Fruit fly (Drosophila melanogaster) whole organism, prepupa: Measurements from ENCODE around the gene CG7810.

Experiments used
- CG11762 ChIP-seq: fragments of 200-800 bp; sonication (Bioruptor generic); optimal IDR thresholded peaks from 3 replicates; lab custom pipeline; 2016; ENCODE audit warnings: missing biosample characterization, missing genetic modification characterization; ENCODE audit not compliant: insufficient read depth
- CG4318 ChIP-seq: fragments of 200-800 bp; sonication (Bioruptor generic); optimal IDR thresholded peaks from 3 replicates; lab custom pipeline; 2017; ENCODE audit warnings: missing biosample characterization, mild to moderate bottlenecking, missing genetic modification characterization
- CG6163 ChIP-seq: fragments of 200-800 bp; sonication (Bioruptor generic); IDR thresholded peaks from 3 replicates; pipeline ENCODE4 v1.3.6; 2022; ENCODE audit warnings: missing biosample characterization, missing genetic modification characterization
- CG8632 ChIP-seq: fragments of 200-800 bp; sonication (Bioruptor generic); optimal IDR thresholded peaks from 3 replicates; lab custom pipeline; 2016; ENCODE audit warnings: missing biosample characterization, missing genetic modification characterization
- Ets21C ChIP-seq: fragments of 200-800 bp; sonication (Bioruptor generic); optimal IDR thresholded peaks from 3 replicates; lab custom pipeline; 2016; ENCODE audit warnings: missing biosample characterization, missing genetic modification characterization
- Ets96B ChIP-seq: fragments of 200-800 bp; optimal IDR thresholded peaks from 2 replicates; lab custom pipeline; 2019; ENCODE audit warnings: missing biosample characterization, mild to moderate bottlenecking, missing genetic modification characterization, moderate library complexity
- Hr39 ChIP-seq: fragments of 200-800 bp; sonication (Bioruptor generic); optimal IDR thresholded peaks from 2 replicates; lab custom pipeline; 2016; ENCODE audit warnings: missing biosample characterization, missing genetic modification characterization
- Smox ChIP-seq: fragments of 200-800 bp; sonication (Bioruptor generic); optimal IDR thresholded peaks from 3 replicates; lab custom pipeline; 2016; ENCODE audit warnings: missing biosample characterization, missing genetic modification characterization
- Sox14 ChIP-seq: fragments of 200-800 bp; sonication (Bioruptor generic); optimal IDR thresholded peaks from 3 replicates; lab custom pipeline; 2016; ENCODE audit warnings: missing biosample characterization, missing genetic modification characterization
- Sox15 ChIP-seq: fragments of 200-800 bp; sonication (Bioruptor generic); optimal IDR thresholded peaks from 3 replicates; lab custom pipeline; 2016; ENCODE audit warnings: missing biosample characterization, missing genetic modification characterization
- spab ChIP-seq: fragments of 200-800 bp; sonication (Bioruptor generic); optimal IDR thresholded peaks from 2 replicates; lab custom pipeline; 2017; ENCODE audit warnings: missing biosample characterization, mild to moderate bottlenecking, missing genetic modification characterization, missing genetic modification reagents

dm6 chr2L:8294043-8294442 is 17.0 kb downstream of the CG7810 start:
- no peak for TF ChIP-seq Hr39
- TF ChIP-seq CG11762 (GFP tag; lab: Kevin White, UChicago), result no peak
- TF ChIP-seq Smox (GFP tag; lab: Kevin White, UChicago), result no peak
- no peak for TF ChIP-seq CG6163 (GFP tag; lab: Robert Waterston, UW)
- no peak for TF ChIP-seq spab (GFP tag; lab: Kevin White, UChicago)
- TF ChIP-seq Ets96B (tag; lab: Kevin White, UChicago), result no peak
- no peak for TF ChIP-seq Sox14 (GFP tag; lab: Kevin White, UChicago)
- no peak for TF ChIP-seq Sox15 (GFP tag; lab: Kevin White, UChicago)
- no peak for TF ChIP-seq CG8632 (GFP tag; lab: Kevin White, UChicago)
- TF ChIP-seq Ets21C (GFP tag; lab: Kevin White, UChicago), result no peak
- no peak for TF ChIP-seq CG4318 (GFP tag; lab: Kevin White, UChicago)
